Fruit fly (Drosophila melanogaster) whole organism, embryonic: ENCODE data around the gene Mccc1.

ENCODE experiments used
- Ada2b ChIP-seq: fragments of 200-800 bp; sonication (Bioruptor generic); IDR thresholded peaks from 2 replicates; pipeline ENCODE4 v1.3.6; 2022; ENCODE audit warnings: missing biosample characterization, missing genetic modification characterization
- Blimp-1 ChIP-seq: fragments of 200-800 bp; sonication (Bioruptor generic); optimal IDR thresholded peaks from 3 replicates; lab custom pipeline; 2018; ENCODE audit warnings: missing biosample characterization, missing genetic modification characterization, mild to moderate bottlenecking, moderate library complexity, missing genetic modification reagents
- CG1024 ChIP-seq: fragments of 200-800 bp; sonication (Bioruptor generic); IDR thresholded peaks from 2 replicates; pipeline ENCODE4 v1.3.6; 2022; ENCODE audit warnings: missing biosample characterization, missing genetic modification characterization
- CG10565 ChIP-seq: fragments of 200-800 bp; sonication (Bioruptor generic); optimal IDR thresholded peaks from 3 replicates; lab custom pipeline; 2016; ENCODE audit warnings: missing biosample characterization, mild to moderate bottlenecking, missing genetic modification characterization
- CG11093 ChIP-seq: fragments of 200-800 bp; sonication (Bioruptor generic); IDR thresholded peaks from 3 replicates; pipeline ENCODE4 v1.3.6; 2022; ENCODE audit warnings: missing biosample characterization, missing genetic modification characterization
- CG12219 ChIP-seq: fragments of 200-800 bp; sonication (Bioruptor generic); optimal IDR thresholded peaks from 3 replicates; lab custom pipeline; 2018; ENCODE audit warnings: missing biosample characterization, mild to moderate bottlenecking, missing genetic modification characterization
- CG12942 ChIP-seq: fragments of 200-800 bp; sonication (Bioruptor generic); optimal IDR thresholded peaks from 3 replicates; lab custom pipeline; 2016; ENCODE audit warnings: missing biosample characterization, missing genetic modification characterization
- CG14014 ChIP-seq: fragments of 200-800 bp; sonication (Bioruptor generic); IDR thresholded peaks from 2 replicates; pipeline ENCODE4 v1.3.6; 2022; ENCODE audit warnings: missing biosample characterization, missing genetic modification characterization
- CG15011 ChIP-seq: fragments of 200-800 bp; sonication (Bioruptor generic); optimal IDR thresholded peaks from 3 replicates; lab custom pipeline; 2018; ENCODE audit warnings: missing biosample characterization, mild to moderate bottlenecking, missing genetic modification characterization
- CG15073 ChIP-seq: fragments of 200-800 bp; sonication (Bioruptor generic); optimal IDR thresholded peaks from 2 replicates; lab custom pipeline; 2016; ENCODE audit warnings: missing biosample characterization, missing genetic modification characterization
- CG15514 ChIP-seq: fragments of 200-800 bp; sonication (Bioruptor generic); optimal IDR thresholded peaks from 3 replicates; lab custom pipeline; 2017; ENCODE audit warnings: missing biosample characterization, missing genetic modification characterization, mild to moderate bottlenecking, moderate library complexity, missing genetic modification reagents
- CG1602 ChIP-seq: fragments of 200-800 bp; sonication (Bioruptor generic); optimal IDR thresholded peaks from 3 replicates; lab custom pipeline; 2016; ENCODE audit warnings: missing biosample characterization, missing genetic modification characterization
- CG2120 ChIP-seq: fragments of 200-800 bp; sonication (Bioruptor generic); optimal IDR thresholded peaks from 3 replicates; lab custom pipeline; 2016; ENCODE audit warnings: missing biosample characterization, missing genetic modification characterization
- CG2875 ChIP-seq: fragments of 200-800 bp; sonication (Bioruptor generic); optimal IDR thresholded peaks from 2 replicates; lab custom pipeline; 2017; ENCODE audit warnings: missing biosample characterization, mild to moderate bottlenecking, missing genetic modification characterization, missing genetic modification reagents
- CG33213 ChIP-seq: fragments of 200-800 bp; sonication (Bioruptor generic); optimal IDR thresholded peaks from 3 replicates; lab custom pipeline; 2016; ENCODE audit warnings: missing biosample characterization, missing genetic modification characterization
- CG6765 ChIP-seq: fragments of 200-800 bp; sonication (Bioruptor generic); optimal IDR thresholded peaks from 3 replicates; lab custom pipeline; 2017; ENCODE audit warnings: missing biosample characterization, mild to moderate bottlenecking, missing genetic modification characterization
- CG8924 ChIP-seq: fragments of 200-800 bp; optimal IDR thresholded peaks from 3 replicates; lab custom pipeline; 2019; ENCODE audit warnings: missing biosample characterization, mild to moderate bottlenecking, missing genetic modification characterization, moderate library complexity
- CkIIα-i1 ChIP-seq: fragments of 200-800 bp; sonication (Bioruptor generic); IDR thresholded peaks from 2 replicates; pipeline ENCODE4 v1.3.6; 2022; ENCODE audit warnings: missing biosample characterization, missing genetic modification characterization
- H2.0 ChIP-seq: fragments of 200-800 bp; sonication (Bioruptor generic); IDR thresholded peaks from 2 replicates; pipeline ENCODE4 v1.3.6; 2022; ENCODE audit warnings: missing biosample characterization, missing genetic modification characterization
- Lim3 ChIP-seq: fragments of 200-800 bp; sonication (Bioruptor generic); IDR thresholded peaks from 2 replicates; pipeline ENCODE4 v1.3.6; 2022; ENCODE audit warnings: missing biosample characterization, missing genetic modification characterization
- NFAT ChIP-seq: fragments of 200-800 bp; sonication (Bioruptor generic); IDR thresholded peaks from 2 replicates; pipeline ENCODE4 v1.3.6; 2022; ENCODE audit warnings: missing biosample characterization, missing genetic modification characterization
- Nf-YB ChIP-seq: fragments of 200-800 bp; sonication (Bioruptor generic); optimal IDR thresholded peaks from 3 replicates; lab custom pipeline; 2019; ENCODE audit warnings: missing biosample characterization, mild to moderate bottlenecking, missing genetic modification characterization, moderate library complexity
- Nf-YC ChIP-seq: fragments of 200-800 bp; optimal IDR thresholded peaks from 3 replicates; lab custom pipeline; 2019; ENCODE audit warnings: missing biosample characterization, mild to moderate bottlenecking, missing genetic modification characterization, moderate library complexity
- Taf1 ChIP-seq: fragments of 200-800 bp; sonication (Bioruptor generic); IDR thresholded peaks from 2 replicates; pipeline ENCODE4 v1.3.6; 2022; ENCODE audit warnings: missing biosample characterization, missing genetic modification characterization
- Xrp1 ChIP-seq: fragments of 200-800 bp; sonication (Bioruptor generic); IDR thresholded peaks from 2 replicates; pipeline ENCODE4 v1.3.6; 2022; ENCODE audit warnings: missing biosample characterization, missing genetic modification characterization
- cad ChIP-seq: fragments of >200 bp; optimal IDR thresholded peaks from 2 replicates; lab custom pipeline; 2017; ENCODE audit warnings: missing biosample characterization, missing genetic modification characterization
- chif ChIP-seq, 2 experiments: fragments of 200-800 bp; sonication (Bioruptor generic); optimal IDR thresholded peaks; 3 replicates each; lab custom pipeline; 2016; ENCODE audit warnings: missing biosample characterization in 2 of 2, missing genetic modification characterization in 2 of 2
- en ChIP-seq: fragments of 200-800 bp; sonication (Bioruptor generic); optimal IDR thresholded peaks from 2 replicates; lab custom pipeline; 2016; ENCODE audit warnings: missing biosample characterization, missing genetic modification characterization
- exex ChIP-seq: fragments of 200-800 bp; sonication (Bioruptor generic); optimal IDR thresholded peaks from 4 replicates; lab custom pipeline; 2018; ENCODE audit warnings: missing biosample characterization, mild to moderate bottlenecking, missing genetic modification characterization, moderate library complexity
- eyg ChIP-seq: fragments of 200-800 bp; sonication (Bioruptor generic); optimal IDR thresholded peaks from 3 replicates; lab custom pipeline; 2016; ENCODE audit warnings: missing biosample characterization, missing genetic modification characterization
- fru ChIP-seq: fragments of >200 bp; optimal IDR thresholded peaks from 2 replicates; lab custom pipeline; 2017
- grau ChIP-seq: fragments of 200-800 bp; optimal IDR thresholded peaks from 3 replicates; lab custom pipeline; 2019; ENCODE audit warnings: missing biosample characterization, mild to moderate bottlenecking, missing genetic modification characterization, moderate library complexity
- hkb ChIP-seq, 2 experiments: fragments of 200-800 bp in 1 of 2; fragments of >200 bp in 1 of 2; sonication (Bioruptor generic) in 1 of 2; IDR thresholded peaks in 1 of 2; optimal IDR thresholded peaks in 1 of 2; 2 replicates each; pipeline versions ENCODE4 v1.3.6 to Lab custom; 2017 to 2022; ENCODE audit warnings: missing biosample characterization in 1 of 2, missing genetic modification characterization in 1 of 2
- jing ChIP-seq: fragments of 200-800 bp; sonication (Bioruptor generic); optimal IDR thresholded peaks from 2 replicates; lab custom pipeline; 2018; ENCODE audit warnings: missing biosample characterization, mild to moderate bottlenecking, missing genetic modification characterization
- klu ChIP-seq: fragments of 200-800 bp; sonication (Bioruptor generic); IDR thresholded peaks from 2 replicates; pipeline ENCODE4 v1.3.6; 2022; ENCODE audit warnings: missing biosample characterization, missing genetic modification characterization
- peb ChIP-seq: fragments of 200-800 bp; sonication (Bioruptor generic); IDR thresholded peaks from 2 replicates; pipeline ENCODE4 v1.3.6; 2022; ENCODE audit warnings: missing biosample characterization, missing genetic modification characterization
- ranshi ChIP-seq: fragments of 200-800 bp; sonication (Bioruptor generic); IDR thresholded peaks from 2 replicates; pipeline ENCODE4 v1.3.6; 2022; ENCODE audit warnings: missing biosample characterization, missing genetic modification characterization
- repo ChIP-seq: fragments of 200-800 bp; sonication (Bioruptor generic); optimal IDR thresholded peaks from 2 replicates; lab custom pipeline; 2016; ENCODE audit warnings: missing biosample characterization, missing genetic modification characterization
- sim ChIP-seq: fragments of 200-800 bp; sonication (Bioruptor generic); IDR thresholded peaks from 2 replicates; pipeline ENCODE4 v1.3.6; 2022; ENCODE audit warnings: missing biosample characterization, missing genetic modification characterization
- tap ChIP-seq: fragments of 200-800 bp; optimal IDR thresholded peaks from 3 replicates; lab custom pipeline; 2019; ENCODE audit warnings: missing biosample characterization, mild to moderate bottlenecking, missing genetic modification characterization, moderate library complexity
- tgo ChIP-seq: fragments of 200-800 bp; sonication (Bioruptor generic); IDR thresholded peaks from 3 replicates; pipeline ENCODE4 v1.3.6; 2022; ENCODE audit warnings: missing biosample characterization, missing genetic modification characterization
- tin ChIP-seq: fragments of 200-800 bp; sonication (Bioruptor generic); optimal IDR thresholded peaks from 3 replicates; lab custom pipeline; 2016; ENCODE audit warnings: missing biosample characterization, missing genetic modification characterization
- tx ChIP-seq: fragments of 200-800 bp; sonication (Bioruptor generic); optimal IDR thresholded peaks from 2 replicates; lab custom pipeline; 2016; ENCODE audit warnings: missing biosample characterization, missing genetic modification characterization
- unc-4 ChIP-seq: fragments of 200-800 bp; sonication (Bioruptor generic); IDR thresholded peaks from 2 replicates; pipeline ENCODE4 v1.3.6; 2022; ENCODE audit warnings: missing biosample characterization, missing genetic modification characterization; ENCODE audit not compliant: partially characterized antibody
- yki ChIP-seq: fragments of >200 bp; optimal IDR thresholded peaks from 3 replicates; lab custom pipeline; 2018

Gene Mccc1

DNA sequence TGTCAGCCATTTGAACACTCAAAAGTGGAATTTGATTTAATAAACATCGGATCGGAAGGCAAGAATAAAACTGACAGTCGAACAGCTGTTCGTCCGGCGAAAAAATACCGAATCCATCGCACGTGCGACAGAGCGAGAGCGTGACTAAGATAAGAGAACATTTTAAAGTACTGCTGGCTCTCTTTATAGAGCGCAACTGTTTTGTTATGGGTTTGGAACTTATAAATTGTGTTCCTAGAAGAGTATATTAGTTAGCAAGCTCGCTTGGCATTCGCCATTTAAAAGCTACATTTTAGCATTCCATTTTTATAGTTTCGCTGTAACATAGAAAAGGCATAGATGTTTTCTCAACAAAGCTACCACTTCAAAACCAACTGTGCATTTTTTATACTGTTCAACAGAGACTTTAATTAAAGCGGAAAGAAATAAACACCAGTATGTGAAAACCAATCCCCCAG, 16.4 kb upstream of the Mccc1 start, which contains the start of gene Rift (continued):
- TF ChIP-seq unc-4 (peak; percentile 49; the same call in 1 of the 2 replicates), grau (tag; lab: Kevin White, UChicago) (peak; percentile 50), en (GFP tag; lab: Kevin White, UChicago) (no peak), repo (GFP tag; lab: Kevin White, UChicago) (no peak), Taf1 (GFP tag; lab: Robert Waterston, UW) (no peak), tin (GFP tag; lab: Kevin White, UChicago) (no peak), exex (tag; lab: Kevin White, UChicago) (no peak), jing (GFP tag; lab: Kevin White, UChicago) (no peak), Lim3 (GFP tag; lab: Robert Waterston, UW) (no peak), H2.0 (GFP tag; lab: Robert Waterston, UW) (no peak), klu (no peak), CG2875 (GFP tag; lab: Kevin White, UChicago) (no peak), CG14014 (GFP tag; lab: Robert Waterston, UW) (peak; percentile 56; the same call in 1 of the 2 replicates), CG8924 (tag; lab: Kevin White, UChicago) (peak; percentile 48), tap (tag; lab: Kevin White, UChicago) (peak; percentile 32), CG1024 (no peak), tx (GFP tag; lab: Kevin White, UChicago) (no peak), Ada2b (GFP tag; lab: Robert Waterston, UW) (peak; percentile 37; the same call in 1 of the 2 replicates), tgo (GFP tag; lab: Robert Waterston, UW) (peak; percentile 43; the same call in 1 of the 3 replicates), CG10565 (GFP tag; lab: Kevin White, UChicago) (no peak), cad (GFP tag; lab: Kevin White, UChicago) (no peak), CG15073 (no peak), CG1602 (GFP tag; lab: Kevin White, UChicago) (no peak), NFAT (peak; percentile 45; the same call in 1 of the 2 replicates), yki (lab: Kevin White, UChicago) (no peak), Blimp-1 (GFP tag; lab: Kevin White, UChicago) (peak; percentile 40), CkIIα-i1 (no peak), fru (lab: Kevin White, UChicago) (no peak), Nf-YC (tag; lab: Kevin White, UChicago) (peak; percentile 26), CG6765 (GFP tag; lab: Kevin White, UChicago) (no peak), ranshi (peak; percentile 25; the same call in 1 of the 2 replicates), CG2120 (peak; percentile 54), CG15514 (GFP tag; lab: Kevin White, UChicago) (peak; percentile 32), Xrp1 (GFP tag; lab: Robert Waterston, UW) (peak; percentile 53; the same call in 1 of the 2 replicates), eyg (no peak), sim (GFP tag; lab: Robert Waterston, UW) (no peak), peb (GFP tag; lab: Robert Waterston, UW) (no peak), Nf-YB (GFP tag; lab: Kevin White, UChicago) (no peak), CG33213 (GFP tag; lab: Kevin White, UChicago) (peak; percentile 30), CG15011 (GFP tag; lab: Kevin White, UChicago) (no peak), chif (GFP tag; optimal IDR thresholded peaks at IDR 0.05; lab: Kevin White, UChicago) (no peak), CG12219 (GFP tag; lab: Kevin White, UChicago) (peak; percentile 7), hkb (optimal IDR thresholded peaks at IDR 0.05; lab: Kevin White, UChicago) (no peak), hkb (GFP tag; IDR thresholded peaks at IDR 0.05; lab: Robert Waterston, UW) (peak; percentile 78), CG11093 (GFP tag; lab: Robert Waterston, UW) (0 out of 3 replicates have a peak, but pooled peaks have one; percentile 31), CG12942 (GFP tag; lab: Kevin White, UChicago) (no peak)
- TF ChIP-seq, all 482 proteins: peak for 146
